Fruit fly (Drosophila melanogaster) whole organism, embryonic: Measurements from ENCODE around the gene papi.

ENCODE experiments used
- CG10209 ChIP-seq: fragments of 200-800 bp; sonication (Bioruptor generic); optimal IDR thresholded peaks from 3 replicates; lab custom pipeline; 2017; ENCODE audit warnings: missing biosample characterization, mild to moderate bottlenecking, missing genetic modification characterization, missing genetic modification reagents
- CG11085 ChIP-seq: fragments of 200-800 bp; sonication (Bioruptor generic); IDR thresholded peaks from 2 replicates; pipeline ENCODE4 v1.3.6; 2022; ENCODE audit warnings: missing biosample characterization, missing genetic modification characterization
- CG11093 ChIP-seq: fragments of 200-800 bp; sonication (Bioruptor generic); IDR thresholded peaks from 3 replicates; pipeline ENCODE4 v1.3.6; 2022; ENCODE audit warnings: missing biosample characterization, missing genetic modification characterization
- CG11723 ChIP-seq: fragments of 200-800 bp; sonication (Bioruptor generic); optimal IDR thresholded peaks from 2 replicates; lab custom pipeline; 2017; ENCODE audit warnings: missing biosample characterization, mild to moderate bottlenecking, missing genetic modification characterization
- CG15514 ChIP-seq: fragments of 200-800 bp; sonication (Bioruptor generic); optimal IDR thresholded peaks from 3 replicates; lab custom pipeline; 2017; ENCODE audit warnings: missing biosample characterization, missing genetic modification characterization, mild to moderate bottlenecking, moderate library complexity, missing genetic modification reagents
- CG1603 ChIP-seq: fragments of 200-800 bp; sonication (Bioruptor generic); optimal IDR thresholded peaks from 2 replicates; lab custom pipeline; 2019; ENCODE audit warnings: missing biosample characterization, mild to moderate bottlenecking, missing genetic modification characterization, moderate library complexity
- CG17328 ChIP-seq: fragments of 200-800 bp; sonication (Bioruptor generic); IDR thresholded peaks from 2 replicates; pipeline ENCODE4 v1.3.6; 2022; ENCODE audit warnings: missing biosample characterization, missing genetic modification characterization
- CG17612 ChIP-seq: fragments of 200-800 bp; sonication (Bioruptor generic); IDR thresholded peaks from 2 replicates; pipeline ENCODE4 v1.3.6; 2022; ENCODE audit warnings: missing biosample characterization, missing genetic modification characterization
- CG2120 ChIP-seq: fragments of 200-800 bp; sonication (Bioruptor generic); optimal IDR thresholded peaks from 3 replicates; lab custom pipeline; 2016; ENCODE audit warnings: missing biosample characterization, missing genetic modification characterization
- CG3163 ChIP-seq: fragments of 200-800 bp; sonication (Bioruptor generic); optimal IDR thresholded peaks from 3 replicates; lab custom pipeline; 2016; ENCODE audit warnings: missing biosample characterization, missing genetic modification characterization
- CG5953 ChIP-seq: fragments of 200-800 bp; sonication (Bioruptor generic); IDR thresholded peaks from 2 replicates; pipeline ENCODE4 v1.3.6; 2022; ENCODE audit warnings: missing biosample characterization, missing genetic modification characterization
- CG6689 ChIP-seq: fragments of 200-800 bp; sonication (Bioruptor generic); IDR thresholded peaks from 2 replicates; pipeline ENCODE4 v1.3.6; 2022; ENCODE audit warnings: missing biosample characterization, missing genetic modification characterization
- CG7357 ChIP-seq: fragments of 200-800 bp; sonication (Bioruptor generic); IDR thresholded peaks from 3 replicates; pipeline ENCODE4 v1.3.6; 2022; ENCODE audit warnings: missing biosample characterization, missing genetic modification characterization
- CG7556 ChIP-seq: fragments of 200-800 bp; sonication (Bioruptor generic); optimal IDR thresholded peaks from 2 replicates; lab custom pipeline; 2017; ENCODE audit warnings: missing biosample characterization, mild to moderate bottlenecking, missing genetic modification characterization
- Doc3 ChIP-seq: fragments of 200-800 bp; sonication (Bioruptor generic); IDR thresholded peaks from 3 replicates; pipeline ENCODE4 v1.3.6; 2022; ENCODE audit warnings: missing biosample characterization, missing genetic modification characterization; ENCODE audit not compliant: partially characterized antibody
- Ets65A ChIP-seq: fragments of 200-800 bp; sonication (Bioruptor generic); peaks from one replicate; lab custom pipeline; 2016; ENCODE audit warnings: missing biosample characterization, missing genetic modification characterization
- Gug ChIP-seq: fragments of 200-800 bp; sonication (Bioruptor generic); IDR thresholded peaks from 4 replicates; pipeline ENCODE4 v1.3.6; 2022; ENCODE audit warnings: missing biosample characterization, missing genetic modification characterization
- Hmr ChIP-seq: fragments of 200-800 bp; sonication (Bioruptor generic); optimal IDR thresholded peaks from 3 replicates; lab custom pipeline; 2017; ENCODE audit warnings: mild to moderate bottlenecking, missing biosample characterization, missing genetic modification reagents, missing genetic modification characterization
- NC2β ChIP-seq: fragments of 200-800 bp; sonication (Bioruptor generic); optimal IDR thresholded peaks from 2 replicates; lab custom pipeline; 2016; ENCODE audit warnings: missing biosample characterization, missing genetic modification characterization
- Poxn ChIP-seq: fragments of 200-800 bp; sonication (Bioruptor generic); IDR thresholded peaks from 2 replicates; pipeline ENCODE4 v1.3.6; 2022; ENCODE audit warnings: missing biosample characterization, missing genetic modification characterization
- Scr ChIP-seq: fragments of 200-800 bp; sonication (Bioruptor generic); IDR thresholded peaks from 2 replicates; pipeline ENCODE4 v1.3.6; 2022; ENCODE audit warnings: missing biosample characterization, missing genetic modification characterization; ENCODE audit not compliant: partially characterized antibody
- Sox102F ChIP-seq: fragments of 200-800 bp; sonication (Bioruptor generic); optimal IDR thresholded peaks from 2 replicates; lab custom pipeline; 2018; ENCODE audit warnings: missing biosample characterization, mild to moderate bottlenecking, missing genetic modification characterization, moderate library complexity
- ara ChIP-seq: fragments of 200-800 bp; sonication (Bioruptor generic); IDR thresholded peaks from 2 replicates; pipeline ENCODE4 v1.3.6; 2022; ENCODE audit warnings: missing biosample characterization, missing genetic modification characterization
- bowl ChIP-seq: fragments of 200-800 bp; sonication (Bioruptor generic); IDR thresholded peaks from 2 replicates; pipeline ENCODE4 v1.3.6; 2022; ENCODE audit warnings: missing biosample characterization, missing genetic modification characterization
- chinmo ChIP-seq: fragments of 200-800 bp; sonication (Bioruptor generic); IDR thresholded peaks from 4 replicates; pipeline ENCODE4 v1.3.6; 2022; ENCODE audit warnings: missing biosample characterization, missing genetic modification characterization; ENCODE audit not compliant: partially characterized antibody
- da ChIP-seq: fragments of 200-800 bp; sonication (Bioruptor generic); optimal IDR thresholded peaks from 2 replicates; lab custom pipeline; 2016; ENCODE audit warnings: missing biosample characterization, missing genetic modification characterization
- dysf ChIP-seq: fragments of 200-800 bp; sonication (Bioruptor generic); IDR thresholded peaks from 3 replicates; pipeline ENCODE4 v1.3.6; 2022; ENCODE audit warnings: missing biosample characterization, missing genetic modification characterization
- ftz-f1 ChIP-seq: fragments of 200-800 bp; sonication (Bioruptor generic); optimal IDR thresholded peaks from 2 replicates; lab custom pipeline; 2016; ENCODE audit warnings: missing biosample characterization, missing genetic modification characterization
- gce ChIP-seq: fragments of 200-800 bp; sonication (Bioruptor generic); IDR thresholded peaks from 3 replicates; pipeline ENCODE4 v1.3.6; 2022; ENCODE audit warnings: missing biosample characterization, missing genetic modification characterization
- gem ChIP-seq: fragments of 200-800 bp; sonication (Bioruptor generic); optimal IDR thresholded peaks from 2 replicates; lab custom pipeline; 2019; ENCODE audit warnings: missing biosample characterization, mild to moderate bottlenecking, missing genetic modification characterization, moderate library complexity
- inv ChIP-seq: fragments of 200-800 bp; sonication (Bioruptor generic); IDR thresholded peaks from 2 replicates; pipeline ENCODE4 v1.3.6; 2022; ENCODE audit warnings: missing biosample characterization, missing genetic modification characterization; ENCODE audit not compliant: partially characterized antibody
- klu ChIP-seq: fragments of 200-800 bp; sonication (Bioruptor generic); IDR thresholded peaks from 2 replicates; pipeline ENCODE4 v1.3.6; 2022; ENCODE audit warnings: missing biosample characterization, missing genetic modification characterization
- otp ChIP-seq: fragments of 200-800 bp; sonication (Bioruptor generic); IDR thresholded peaks from 3 replicates; pipeline ENCODE4, ENCODE4 v1.3.6; 2022; ENCODE audit warnings: missing biosample characterization, missing genetic modification characterization
- pan ChIP-seq, 4 experiments: fragments of >200 bp in 3 of 4; fragments of 200-800 bp in 1 of 4; sonication (Bioruptor generic) in 1 of 4; optimal IDR thresholded peaks in 3 of 4; IDR thresholded peaks in 1 of 4; 2 replicates each; pipeline versions ENCODE4 v1.3.6 to Lab custom; 2017 to 2022; ENCODE audit warnings: missing biosample characterization in 2 of 4, missing genetic modification characterization in 2 of 4, mixed read lengths in 1 of 4
- prd ChIP-seq, 3 experiments: fragments of >200 bp in 2 of 3; fragments of 200-800 bp in 1 of 3; sonication (Bioruptor generic) in 1 of 3; optimal IDR thresholded peaks in 2 of 3; IDR thresholded peaks in 1 of 3; 2 replicates in 2 of 3; 3 replicates in 1 of 3; pipeline versions ENCODE4 v1.3.6 to Lab custom; 2017 to 2022; ENCODE audit warnings: missing biosample characterization in 1 of 3, missing genetic modification characterization in 1 of 3
- pzg ChIP-seq: fragments of 200-800 bp; sonication (Bioruptor generic); optimal IDR thresholded peaks from 3 replicates; lab custom pipeline; 2018; ENCODE audit warnings: missing biosample characterization, mild to moderate bottlenecking, missing genetic modification characterization, moderate library complexity
- row ChIP-seq: fragments of 200-800 bp; sonication (Bioruptor generic); IDR thresholded peaks from 3 replicates; pipeline ENCODE4 v1.3.6; 2022; ENCODE audit warnings: missing biosample characterization, missing genetic modification characterization
- sens ChIP-seq: fragments of 200-800 bp; sonication (Bioruptor generic); peaks from one replicate; lab custom pipeline; 2016; ENCODE audit warnings: missing biosample characterization, missing genetic modification characterization
- seq ChIP-seq: fragments of 200-800 bp; sonication (Bioruptor generic); IDR thresholded peaks from 2 replicates; pipeline ENCODE4 v1.3.6; 2022; ENCODE audit warnings: missing biosample characterization, missing genetic modification characterization
- shn ChIP-seq: fragments of 200-800 bp; sonication (Bioruptor generic); optimal IDR thresholded peaks from 3 replicates; lab custom pipeline; 2016; ENCODE audit warnings: missing biosample characterization, missing genetic modification characterization
- slbo ChIP-seq: fragments of 200-800 bp; sonication (Bioruptor generic); IDR thresholded peaks from 2 replicates; pipeline ENCODE4 v1.3.6; 2022; ENCODE audit warnings: missing biosample characterization, missing genetic modification characterization
- sug ChIP-seq: fragments of 200-800 bp; optimal IDR thresholded peaks from 2 replicates; lab custom pipeline; 2019; ENCODE audit warnings: missing biosample characterization, mild to moderate bottlenecking, missing genetic modification characterization, moderate library complexity
- ttk ChIP-seq: fragments of 200-800 bp; sonication (Bioruptor generic); IDR thresholded peaks from 2 replicates; pipeline ENCODE4 v2.1.2; 2022; ENCODE audit warnings: missing biosample characterization, missing genetic modification characterization
- tup ChIP-seq: fragments of 200-800 bp; sonication (Bioruptor generic); optimal IDR thresholded peaks from 2 replicates; lab custom pipeline; 2016; ENCODE audit warnings: missing biosample characterization, mild to moderate bottlenecking, missing genetic modification characterization, moderate library complexity

papi gene

dm6 chr2L:2242783-2243182, 22.2 kb downstream of the papi start:
- no peak for TF ChIP-seq shn (GFP tag; lab: Kevin White, UChicago)
- no peak for TF ChIP-seq CG7556
- TF ChIP-seq CG11085 = no peak
- TF ChIP-seq CG2120 = no peak
- TF ChIP-seq tup (GFP tag; lab: Kevin White, UChicago) = no peak

- TF ChIP-seq pzg (GFP tag; lab: Kevin White, UChicago) (no peak), CG17328 (GFP tag; lab: Robert Waterston, UW) (0 out of 2 replicates have a peak, but pooled peaks have one; percentile 39), Doc3 (GFP tag; lab: Robert Waterston, UW) (no peak), ara (GFP tag; lab: Robert Waterston, UW) (0 out of 2 replicates have a peak, but pooled peaks have one; percentile 46), da (no peak), Ets65A (peak; percentile 93), dysf (GFP tag; lab: Robert Waterston, UW) (0 out of 3 replicates have a peak, but pooled peaks have one; percentile 31), Scr (GFP tag; lab: Robert Waterston, UW) (no peak), slbo (GFP tag; lab: Robert Waterston, UW) (peak; percentile 27; the same call in 1 of the 2 replicates), gem (tag; lab: Kevin White, UChicago) (peak; percentile 23), otp (GFP tag; lab: Robert Waterston, UW) (no peak), CG10209 (GFP tag; lab: Kevin White, UChicago) (no peak), sug (tag; lab: Kevin White, UChicago) (no peak), bowl (no peak), sens (GFP tag; lab: Kevin White, UChicago) (peak; percentile 70), Poxn (GFP tag; lab: Robert Waterston, UW) (no peak), CG11093 (GFP tag; lab: Robert Waterston, UW) (no peak), prd (optimal IDR thresholded peaks at IDR 0.05; lab: Kevin White, UChicago) (no peak), prd (GFP tag; IDR thresholded peaks at IDR 0.05; lab: Robert Waterston, UW) (peak; percentile 65; the same call in 2 of the 3 replicates), Gug (no peak), CG11723 (GFP tag; lab: Kevin White, UChicago) (no peak), ftz-f1 (GFP tag; lab: Kevin White, UChicago) (no peak), inv (GFP tag; lab: Robert Waterston, UW) (no peak), CG6689 (0 out of 2 replicates have a peak, but pooled peaks have one; percentile 27), seq (GFP tag; lab: Robert Waterston, UW) (0 out of 2 replicates have a peak, but pooled peaks have one; percentile 11), CG17612 (GFP tag; lab: Robert Waterston, UW) (no peak), klu (no peak), CG15514 (GFP tag; lab: Kevin White, UChicago) (no peak), CG1603 (tag; lab: Kevin White, UChicago) (peak; percentile 16), chinmo (GFP tag; lab: Robert Waterston, UW) (no peak), NC2β (GFP tag; lab: Kevin White, UChicago) (no peak), ttk (GFP tag; lab: Robert Waterston, UW) (0 out of 2 replicates have a peak, but pooled peaks have one; percentile 9), gce (0 out of 3 replicates have a peak, but pooled peaks have one; percentile 7), Hmr (GFP tag; lab: Kevin White, UChicago) (peak; percentile 7), Sox102F (GFP tag; lab: Kevin White, UChicago) (peak; percentile 26), CG7357 (GFP tag; lab: Robert Waterston, UW) (0 out of 3 replicates have a peak, but pooled peaks have one; percentile 30), CG3163 (GFP tag; lab: Kevin White, UChicago) (no peak), row (peak; percentile 32; the same call in 2 of the 3 replicates), pan (optimal IDR thresholded peaks at IDR 0.05; lab: Kevin White, UChicago) (no peak), pan (GFP tag; optimal IDR thresholded peaks at IDR 0.05 in 1 of 2, IDR thresholded peaks at IDR 0.05 in 1 of 2) (peak in 1 of 2 experiments; percentile 36), CG5953 (GFP tag; lab: Robert Waterston, UW) (no peak)
Observed at dm6 chr2L:2249578-2249977, 29.0 kb downstream of the papi start.
